Worm (Caenorhabditis elegans) whole organism, L1 larva: ENCODE results near the gene mltn-10.

Experiments used
- aha-1 ChIP-seq: fragments of 150-350 bp; optimal IDR thresholded peaks from 2 replicates; lab custom pipeline; 2014; ENCODE audit warnings: missing biosample characterization, missing genetic modification characterization
- ama-1 ChIP-seq: fragments of 150-350 bp; optimal IDR thresholded peaks from 2 replicates; lab custom pipeline; 2014
- blmp-1 ChIP-seq: fragments of 150-350 bp; optimal IDR thresholded peaks from 2 replicates; lab custom pipeline; 2014; ENCODE audit warnings: missing biosample characterization, missing genetic modification characterization
- ceh-63 ChIP-seq: fragments of 200-800 bp; sonication (Bioruptor generic); optimal IDR thresholded peaks from 2 replicates; lab custom pipeline; 2018; ENCODE audit warnings: mild to moderate bottlenecking, missing genetic modification characterization, missing compliant biosample characterization
- ces-1 ChIP-seq: fragments of 150-350 bp; optimal IDR thresholded peaks from 2 replicates; lab custom pipeline; 2014; ENCODE audit warnings: missing biosample characterization, missing genetic modification reagents, missing genetic modification characterization
- efl-1 ChIP-seq, 4 experiments: fragments of 150-350 bp; optimal IDR thresholded peaks in 3 of 4; peaks in 1 of 4; 1 replicate in 1 of 4; 2 replicates in 3 of 4; lab custom pipeline; 2014; ENCODE audit warnings: missing biosample characterization in 2 of 4, missing genetic modification characterization in 2 of 4, missing genetic modification reagents in 2 of 4
- efl-3 ChIP-seq: fragments of 200-800 bp; sonication (Bioruptor generic); optimal IDR thresholded peaks from 2 replicates; lab custom pipeline; 2018; ENCODE audit warnings: mild to moderate bottlenecking, missing genetic modification characterization, missing compliant biosample characterization
- fkh-4 ChIP-seq: sonication (generic microtip); optimal IDR thresholded peaks from 2 replicates; lab custom pipeline; 2016; ENCODE audit warnings: missing compliant biosample characterization, missing genetic modification characterization, borderline replicate concordance
- fos-1 ChIP-seq: fragments of 150-350 bp; optimal IDR thresholded peaks from 2 replicates; lab custom pipeline; 2014; ENCODE audit warnings: missing biosample characterization, missing genetic modification characterization
- hlh-17 ChIP-seq: fragments of 200-800 bp; sonication (Bioruptor generic); optimal IDR thresholded peaks from 2 replicates; lab custom pipeline; 2018; ENCODE audit warnings: missing genetic modification characterization, mild to moderate bottlenecking, missing compliant biosample characterization, moderate library complexity, borderline replicate concordance
- hlh-4 ChIP-seq: sonication (generic microtip); optimal IDR thresholded peaks from 2 replicates; lab custom pipeline; 2016; ENCODE audit warnings: mild to moderate bottlenecking, missing genetic modification characterization, missing compliant biosample characterization
- hpl-2 ChIP-seq: fragments of 150-350 bp; optimal IDR thresholded peaks from 2 replicates; lab custom pipeline; 2014; ENCODE audit warnings: missing biosample characterization, missing genetic modification reagents, missing genetic modification characterization
- lin-13 ChIP-seq: fragments of 150-350 bp; optimal IDR thresholded peaks from 2 replicates; lab custom pipeline; 2014; ENCODE audit warnings: missing biosample characterization, missing genetic modification reagents, missing genetic modification characterization
- lin-14 ChIP-seq: fragments of 200-800 bp; sonication (Bioruptor generic); optimal IDR thresholded peaks from 2 replicates; lab custom pipeline; 2018; ENCODE audit warnings: mild to moderate bottlenecking, missing genetic modification characterization, moderate library complexity, missing compliant biosample characterization
- lin-39 ChIP-seq: fragments of 150-350 bp; optimal IDR thresholded peaks from 2 replicates; lab custom pipeline; 2014; ENCODE audit warnings: missing biosample characterization, missing genetic modification reagents, missing genetic modification characterization
- mab-9 ChIP-seq: fragments of 200-800 bp; sonication (Bioruptor generic); IDR thresholded peaks from 2 replicates; pipeline ENCODE4 v1.3.6; 2022; ENCODE audit warnings: missing genetic modification reagents, missing genetic modification characterization, missing compliant biosample characterization
- mdl-1 ChIP-seq, 2 experiments: fragments of 150-350 bp; optimal IDR thresholded peaks; 2 replicates each; lab custom pipeline; 2014 to 2017; ENCODE audit warnings: missing biosample characterization in 2 of 2, missing genetic modification characterization in 2 of 2, inconsistent platforms in 1 of 2
- mep-1 ChIP-seq: fragments of 150-350 bp; optimal IDR thresholded peaks from 2 replicates; lab custom pipeline; 2014; ENCODE audit warnings: missing biosample characterization, missing genetic modification characterization
- nhr-12 ChIP-seq: sonication (generic microtip); optimal IDR thresholded peaks from 2 replicates; lab custom pipeline; 2017; ENCODE audit warnings: missing biosample characterization, missing genetic modification characterization
- nhr-19 ChIP-seq: fragments of 200-800 bp; sonication (Bioruptor generic); conservative IDR thresholded peaks from 2 replicates; pipeline ENCODE4 v1.3.6; 2022; ENCODE audit warnings: missing genetic modification characterization, missing compliant biosample characterization
- nhr-28 ChIP-seq: fragments of 150-350 bp; optimal IDR thresholded peaks from 2 replicates; lab custom pipeline; 2014; ENCODE audit warnings: missing biosample characterization, missing genetic modification characterization
- nhr-85 ChIP-seq: sonication (generic microtip); peaks from one replicate; lab custom pipeline; 2016; ENCODE audit warnings: missing genetic modification characterization, inconsistent platforms, missing compliant biosample characterization
- pax-3 ChIP-seq: fragments of 200-800 bp; sonication (Bioruptor generic); optimal IDR thresholded peaks from 2 replicates; lab custom pipeline; 2018; ENCODE audit warnings: mild to moderate bottlenecking, missing genetic modification characterization, moderate library complexity, missing compliant biosample characterization
- rnt-1 ChIP-seq: sonication (generic microtip); optimal IDR thresholded peaks from 2 replicates; lab custom pipeline; 2016; ENCODE audit warnings: mild to moderate bottlenecking, missing genetic modification characterization, moderate library complexity, missing compliant biosample characterization
- swsn-7 ChIP-seq: sonication (generic microtip); optimal IDR thresholded peaks from 2 replicates; lab custom pipeline; 2016; ENCODE audit warnings: missing genetic modification characterization, missing compliant biosample characterization
- unc-30 ChIP-seq: sonication (generic microtip); optimal IDR thresholded peaks from 2 replicates; lab custom pipeline; 2017; ENCODE audit warnings: missing biosample characterization, missing genetic modification characterization
- unc-98 ChIP-seq: fragments of 200-800 bp; sonication (Bioruptor generic); IDR thresholded peaks from 2 replicates; pipeline ENCODE4 v1.3.6; 2022; ENCODE audit warnings: missing genetic modification characterization, missing compliant biosample characterization

Gene mltn-10

DNA sequence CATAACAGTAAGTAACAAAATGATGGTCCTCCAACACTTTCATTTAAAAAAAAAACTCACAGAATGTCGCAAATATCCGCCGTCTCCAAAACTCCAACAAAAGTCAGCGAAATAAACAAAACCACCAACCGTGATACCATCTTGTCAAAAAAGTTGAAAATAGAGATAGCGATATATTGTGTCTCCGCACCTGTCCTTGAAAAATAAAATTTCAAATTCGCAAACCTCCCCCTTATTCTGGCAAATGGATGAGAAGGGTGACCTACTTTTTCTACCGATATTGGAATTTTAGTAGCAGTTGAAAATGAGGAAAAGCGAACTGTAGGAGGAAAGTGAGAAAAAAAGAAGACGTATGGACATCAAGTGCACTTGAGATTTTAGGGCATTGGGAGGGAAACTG is 17.4 kb upstream of the mltn-10 start, which contains the start of gene F19H8.2:
Gene F19H8.2, minus strand, starts transcription at position 391 of the 400 bp plus-strand sequence.
- TF ChIP-seq lin-14 (GFP tag; lab: Kevin White, UChicago) (no peak), blmp-1 (tag; lab: Kevin White, UChicago) (peak; percentile 84), nhr-85 (tag; lab: Kevin White, UChicago) (peak; percentile 68), mep-1 (peak; percentile 12)

- TF ChIP-seq lin-13 (no peak), swsn-7 (tag; lab: Kevin White, UChicago) (no peak), unc-98 (no peak), fos-1 (tag; lab: Kevin White, UChicago) (no peak), aha-1 (tag; lab: Kevin White, UChicago) (no peak), efl-1 (optimal IDR thresholded peaks at IDR 0.05; lab: Kevin White, UChicago) (no peak), efl-1 (GFP tag; optimal IDR thresholded peaks at IDR 0.05 in 1 of 2; lab: Kevin White, UChicago) (peak in 1 of 2 experiments; percentile 74), ceh-63 (GFP tag; lab: Kevin White, UChicago) (no peak)
- TF ChIP-seq, all 84 proteins: peak for 1
Measured at ce11 chrII:14606172-14606571, 16.7 kb upstream of the mltn-10 start, which contains the start of gene arl-3. Gene arl-3 (plus strand): TSS chrII:14606472.

DNA sequence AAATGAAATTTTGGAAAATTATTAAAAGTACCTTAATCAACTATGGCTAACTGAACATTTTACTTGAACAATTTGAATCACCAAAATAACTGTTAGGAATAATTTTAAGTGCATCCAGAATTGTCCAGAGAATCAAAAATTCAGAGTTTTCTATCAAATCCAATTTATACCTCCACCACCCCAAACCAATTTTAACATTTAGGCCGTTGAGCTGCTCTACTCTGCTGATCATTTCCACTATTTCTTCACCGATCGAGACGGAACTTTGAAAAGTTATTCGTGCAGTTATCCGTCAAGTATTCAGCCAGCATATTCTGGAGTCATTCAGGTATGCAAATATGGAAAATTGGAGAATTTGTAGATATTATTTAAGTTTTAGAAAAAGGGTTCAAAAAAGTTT is 14.3 kb upstream of the mltn-10 start:
- no peak for TF ChIP-seq nhr-28 (tag; lab: Kevin White, UChicago)
- TF ChIP-seq efl-1 (optimal IDR thresholded peaks at IDR 0.05; lab: Kevin White, UChicago), result no peak
- peak in 1 of 2 experiments; percentile 51 for TF ChIP-seq efl-1 (GFP tag; optimal IDR thresholded peaks at IDR 0.05 in 1 of 2; lab: Kevin White, UChicago)
- no peak for TF ChIP-seq rnt-1 (tag; lab: Kevin White, UChicago)
- TF ChIP-seq mdl-1 (tag; optimal IDR thresholded peaks at IDR 0.05; lab: Kevin White, UChicago), result no peak
- TF ChIP-seq ces-1 (GFP tag; lab: Kevin White, UChicago), result no peak
- no peak for TF ChIP-seq hlh-4 (tag; lab: Kevin White, UChicago)
- no peak for TF ChIP-seq pax-3 (tag; lab: Kevin White, UChicago)

DNA sequence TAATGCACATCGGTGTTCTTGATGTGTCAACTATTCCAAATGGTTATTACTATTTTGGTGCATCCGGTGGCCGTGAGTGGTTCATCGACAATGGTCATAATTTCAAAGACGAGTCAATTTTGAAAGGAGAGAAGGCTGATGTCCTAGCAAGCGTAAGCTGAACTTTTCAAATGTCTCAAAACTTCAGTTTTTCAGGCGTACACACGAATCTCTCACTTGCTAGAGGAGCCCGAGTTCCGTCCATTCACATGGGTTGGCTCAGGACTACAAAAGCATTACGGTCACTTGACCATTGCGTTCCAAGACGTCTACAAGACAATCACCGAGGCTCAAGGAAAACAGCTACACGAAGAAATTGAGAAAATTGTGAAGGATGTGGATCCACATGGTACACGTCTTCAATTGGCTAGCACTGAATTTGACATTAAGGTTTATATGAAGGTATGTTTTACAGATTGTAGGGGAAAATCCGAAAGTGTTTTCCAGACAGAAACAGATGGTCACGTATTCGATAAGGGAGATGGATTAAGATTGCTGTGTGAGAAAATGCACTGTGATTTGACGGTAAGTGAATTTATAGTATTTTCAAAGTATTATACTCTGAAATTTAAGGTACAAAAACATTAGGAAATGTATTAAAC is 13.4 kb upstream of the mltn-10 start:
- no peak for TF ChIP-seq efl-1 (optimal IDR thresholded peaks at IDR 0.05; lab: Kevin White, UChicago)
- peak in 1 of 2 experiments; percentile 30 for TF ChIP-seq efl-1 (GFP tag; optimal IDR thresholded peaks at IDR 0.05 in 1 of 2; lab: Kevin White, UChicago)
- no peak for TF ChIP-seq nhr-19

- TF ChIP-seq lin-39 (peak; percentile 16), blmp-1 (tag; lab: Kevin White, UChicago) (peak; percentile 42), unc-30 (tag; lab: Kevin White, UChicago) (no peak), fkh-4 (tag; lab: Kevin White, UChicago) (no peak), efl-1 (optimal IDR thresholded peaks at IDR 0.05; lab: Kevin White, UChicago) (no peak), efl-1 (GFP tag; optimal IDR thresholded peaks at IDR 0.05 in 1 of 2; lab: Kevin White, UChicago) (peak in 1 of 2 experiments; percentile 50), hlh-17 (GFP tag; lab: Kevin White, UChicago) (no peak), mdl-1 (tag; optimal IDR thresholded peaks at IDR 0.05; lab: Kevin White, UChicago) (no peak), ama-1 (lab: Kevin White, UChicago) (peak; percentile 20)
- TF ChIP-seq, all 84 proteins: peak for 4
Measured at ce11 chrII:14610492-14611142, 12.2 kb upstream of the mltn-10 start.

ce11 chrII:14611307-14611706 is 11.6 kb upstream of the mltn-10 start:
- TF ChIP-seq lin-13 (no peak), mab-9 (no peak), efl-1 (optimal IDR thresholded peaks at IDR 0.05; lab: Kevin White, UChicago) (no peak), efl-1 (GFP tag; optimal IDR thresholded peaks at IDR 0.05 in 1 of 2; lab: Kevin White, UChicago) (no peak), blmp-1 (tag; lab: Kevin White, UChicago) (peak; percentile 7)

ce11 chrII:14615735-14616134 is 7.1 kb upstream of the mltn-10 start, which contains the start of gene mltn-9:
Gene mltn-9 (plus strand): TSS chrII:14616035.
- TF ChIP-seq efl-3 (GFP tag; lab: Kevin White, UChicago), result no peak
- no peak for TF ChIP-seq rnt-1 (tag; lab: Kevin White, UChicago)
- no peak for TF ChIP-seq lin-39
- no peak for TF ChIP-seq swsn-7 (tag; lab: Kevin White, UChicago)
- no peak for TF ChIP-seq hlh-17 (GFP tag; lab: Kevin White, UChicago)
- TF ChIP-seq ama-1 (lab: Kevin White, UChicago), result no peak
- TF ChIP-seq nhr-12 (tag; lab: Kevin White, UChicago), result no peak
- TF ChIP-seq hpl-2, result no peak
- TF ChIP-seq fos-1 (tag; lab: Kevin White, UChicago), result no peak
